Fruit fly (Drosophila melanogaster) whole organism, embryonic: ENCODE data around the gene Obp73a.

ENCODE experiments used
- Bdp1 ChIP-seq: fragments of 200-800 bp; sonication (Bioruptor generic); optimal IDR thresholded peaks from 3 replicates; lab custom pipeline; 2016; ENCODE audit warnings: missing biosample characterization, missing genetic modification characterization
- Blimp-1 ChIP-seq: fragments of 200-800 bp; sonication (Bioruptor generic); optimal IDR thresholded peaks from 3 replicates; lab custom pipeline; 2018; ENCODE audit warnings: missing biosample characterization, missing genetic modification characterization, mild to moderate bottlenecking, moderate library complexity, missing genetic modification reagents
- CG1024 ChIP-seq: fragments of 200-800 bp; sonication (Bioruptor generic); IDR thresholded peaks from 2 replicates; pipeline ENCODE4 v1.3.6; 2022; ENCODE audit warnings: missing biosample characterization, missing genetic modification characterization
- CG10543 ChIP-seq: fragments of 200-800 bp; sonication (Bioruptor generic); optimal IDR thresholded peaks from 3 replicates; lab custom pipeline; 2017; ENCODE audit warnings: missing biosample characterization, mild to moderate bottlenecking, missing genetic modification characterization, moderate library complexity
- CG10959 ChIP-seq: fragments of 200-800 bp; sonication (Bioruptor generic); IDR thresholded peaks from 2 replicates; pipeline ENCODE4 v1.3.6; 2022; ENCODE audit warnings: missing biosample characterization, missing genetic modification characterization
- CG11560 ChIP-seq: fragments of 200-800 bp; sonication (Bioruptor generic); IDR thresholded peaks from 3 replicates; pipeline ENCODE4 v1.3.6; 2022; ENCODE audit warnings: missing biosample characterization, missing genetic modification characterization
- CG12104 ChIP-seq: fragments of 200-800 bp; sonication (Bioruptor generic); optimal IDR thresholded peaks from 3 replicates; lab custom pipeline; 2016; ENCODE audit warnings: missing biosample characterization, missing genetic modification characterization
- CG12236 ChIP-seq: fragments of 200-800 bp; sonication (Bioruptor generic); optimal IDR thresholded peaks from 2 replicates; lab custom pipeline; 2016; ENCODE audit warnings: missing biosample characterization, missing genetic modification characterization
- CG13775 ChIP-seq: fragments of 200-800 bp; sonication (Bioruptor generic); optimal IDR thresholded peaks from 3 replicates; lab custom pipeline; 2017; ENCODE audit warnings: missing biosample characterization, mild to moderate bottlenecking, missing genetic modification characterization
- CG15514 ChIP-seq: fragments of 200-800 bp; sonication (Bioruptor generic); optimal IDR thresholded peaks from 3 replicates; lab custom pipeline; 2017; ENCODE audit warnings: missing biosample characterization, missing genetic modification characterization, mild to moderate bottlenecking, moderate library complexity, missing genetic modification reagents
- CG1792 ChIP-seq: fragments of 200-800 bp; sonication (Bioruptor generic); optimal IDR thresholded peaks from 2 replicates; lab custom pipeline; 2016; ENCODE audit warnings: missing biosample characterization, missing genetic modification characterization
- CG2202 ChIP-seq: fragments of 200-800 bp; sonication (Bioruptor generic); optimal IDR thresholded peaks from 2 replicates; lab custom pipeline; 2018; ENCODE audit warnings: missing biosample characterization, mild to moderate bottlenecking, missing genetic modification characterization
- CG31388 ChIP-seq: fragments of 200-800 bp; sonication (Bioruptor generic); optimal IDR thresholded peaks from 2 replicates; lab custom pipeline; 2016; ENCODE audit warnings: missing biosample characterization, missing genetic modification characterization
- CG4282 ChIP-seq: fragments of 200-800 bp; sonication (Bioruptor generic); optimal IDR thresholded peaks from 2 replicates; lab custom pipeline; 2016; ENCODE audit warnings: missing biosample characterization, missing genetic modification characterization
- CG4328 ChIP-seq: fragments of 200-800 bp; sonication (Bioruptor generic); optimal IDR thresholded peaks from 3 replicates; lab custom pipeline; 2017; ENCODE audit warnings: missing biosample characterization, missing genetic modification reagents, missing genetic modification characterization
- CG4360 ChIP-seq: fragments of 200-800 bp; sonication (Bioruptor generic); IDR thresholded peaks from 2 replicates; pipeline ENCODE4 v1.3.6; 2022; ENCODE audit warnings: missing biosample characterization, missing genetic modification characterization
- CG6272 ChIP-seq: fragments of 200-800 bp; sonication (Bioruptor generic); IDR thresholded peaks from 2 replicates; pipeline ENCODE4 v1.3.6; 2022; ENCODE audit warnings: missing biosample characterization, missing genetic modification characterization
- CG6765 ChIP-seq: fragments of 200-800 bp; sonication (Bioruptor generic); optimal IDR thresholded peaks from 3 replicates; lab custom pipeline; 2017; ENCODE audit warnings: missing biosample characterization, mild to moderate bottlenecking, missing genetic modification characterization
- CG7963 ChIP-seq: fragments of 200-800 bp; sonication (Bioruptor generic); IDR thresholded peaks from 3 replicates; pipeline ENCODE4 v1.3.6; 2022; ENCODE audit warnings: missing biosample characterization, missing genetic modification characterization; ENCODE audit not compliant: partially characterized antibody
- CG8281 ChIP-seq: fragments of 200-800 bp; sonication (Bioruptor generic); optimal IDR thresholded peaks from 2 replicates; lab custom pipeline; 2018; ENCODE audit warnings: missing biosample characterization, mild to moderate bottlenecking, missing genetic modification characterization, moderate library complexity
- CG8388 ChIP-seq: fragments of 200-800 bp; sonication (Bioruptor generic); optimal IDR thresholded peaks from 2 replicates; lab custom pipeline; 2019; ENCODE audit warnings: missing biosample characterization, mild to moderate bottlenecking, missing genetic modification characterization, moderate library complexity
- CG9932 ChIP-seq: fragments of 200-800 bp; sonication (Bioruptor generic); IDR thresholded peaks from 2 replicates; pipeline ENCODE4 v1.3.6; 2022; ENCODE audit warnings: missing biosample characterization, missing genetic modification characterization
- CrebB ChIP-seq: fragments of 200-800 bp; sonication (Bioruptor generic); optimal IDR thresholded peaks from 3 replicates; lab custom pipeline; 2018; ENCODE audit warnings: missing biosample characterization, mild to moderate bottlenecking, missing genetic modification characterization
- HLHmδ ChIP-seq: fragments of 200-800 bp; sonication (Bioruptor generic); optimal IDR thresholded peaks from 2 replicates; lab custom pipeline; 2018; ENCODE audit warnings: missing biosample characterization, mild to moderate bottlenecking, missing genetic modification characterization, moderate library complexity
- Hey ChIP-seq: fragments of 200-800 bp; sonication (Bioruptor generic); optimal IDR thresholded peaks from 3 replicates; lab custom pipeline; 2018; ENCODE audit warnings: missing biosample characterization, mild to moderate bottlenecking, missing genetic modification characterization
- HmgZ ChIP-seq: fragments of 200-800 bp; sonication (Bioruptor generic); optimal IDR thresholded peaks from 2 replicates; lab custom pipeline; 2018; ENCODE audit warnings: missing biosample characterization, mild to moderate bottlenecking, missing genetic modification characterization
- Hmr ChIP-seq: fragments of 200-800 bp; sonication (Bioruptor generic); optimal IDR thresholded peaks from 3 replicates; lab custom pipeline; 2017; ENCODE audit warnings: mild to moderate bottlenecking, missing biosample characterization, missing genetic modification reagents, missing genetic modification characterization
- Hr78 ChIP-seq, 2 experiments: fragments of 200-800 bp in 1 of 2; fragments of >200 bp in 1 of 2; sonication (Bioruptor generic) in 1 of 2; optimal IDR thresholded peaks; 2 replicates each; lab custom pipeline; 2017 to 2019; ENCODE audit warnings: missing biosample characterization in 2 of 2, missing genetic modification characterization in 2 of 2, mild to moderate bottlenecking in 1 of 2, moderate library complexity in 1 of 2
- Lim3 ChIP-seq: fragments of 200-800 bp; sonication (Bioruptor generic); IDR thresholded peaks from 2 replicates; pipeline ENCODE4 v1.3.6; 2022; ENCODE audit warnings: missing biosample characterization, missing genetic modification characterization
- Sox102F ChIP-seq: fragments of 200-800 bp; sonication (Bioruptor generic); optimal IDR thresholded peaks from 2 replicates; lab custom pipeline; 2018; ENCODE audit warnings: missing biosample characterization, mild to moderate bottlenecking, missing genetic modification characterization, moderate library complexity
- Sry-δ ChIP-seq: fragments of 200-800 bp; sonication (Bioruptor generic); optimal IDR thresholded peaks from 2 replicates; lab custom pipeline; 2016; ENCODE audit warnings: missing biosample characterization, missing genetic modification characterization
- cato ChIP-seq: fragments of 200-800 bp; sonication (Bioruptor generic); optimal IDR thresholded peaks from 2 replicates; lab custom pipeline; 2016; ENCODE audit warnings: missing biosample characterization, missing genetic modification characterization, borderline replicate concordance
- chif ChIP-seq, 2 experiments: fragments of 200-800 bp; sonication (Bioruptor generic); optimal IDR thresholded peaks; 3 replicates each; lab custom pipeline; 2016; ENCODE audit warnings: missing biosample characterization in 2 of 2, missing genetic modification characterization in 2 of 2
- dimm ChIP-seq: fragments of 200-800 bp; sonication (Bioruptor generic); IDR thresholded peaks from 2 replicates; pipeline ENCODE4 v1.3.6; 2022; ENCODE audit warnings: missing biosample characterization, missing genetic modification characterization
- emc ChIP-seq: fragments of 200-800 bp; sonication (Bioruptor generic); optimal IDR thresholded peaks from 2 replicates; lab custom pipeline; 2016; ENCODE audit warnings: missing biosample characterization, missing genetic modification characterization
- gcm2 ChIP-seq: fragments of 200-800 bp; sonication (Bioruptor generic); optimal IDR thresholded peaks from 2 replicates; lab custom pipeline; 2016; ENCODE audit warnings: missing biosample characterization, missing genetic modification characterization
- ken ChIP-seq: fragments of 200-800 bp; sonication (Bioruptor generic); IDR thresholded peaks from 3 replicates; pipeline ENCODE4 v1.3.6; 2022; ENCODE audit warnings: missing biosample characterization, missing genetic modification characterization
- kni ChIP-seq: fragments of 200-800 bp; sonication (Bioruptor generic); optimal IDR thresholded peaks from 3 replicates; lab custom pipeline; 2017; ENCODE audit warnings: mild to moderate bottlenecking, missing biosample characterization, missing genetic modification reagents, missing genetic modification characterization
- maf-S ChIP-seq: fragments of 200-800 bp; sonication (Bioruptor generic); optimal IDR thresholded peaks from 2 replicates; lab custom pipeline; 2016; ENCODE audit warnings: missing biosample characterization, missing genetic modification characterization
- oc ChIP-seq: fragments of 200-800 bp; sonication (Bioruptor generic); optimal IDR thresholded peaks from 2 replicates; lab custom pipeline; 2018; ENCODE audit warnings: missing biosample characterization, mild to moderate bottlenecking, missing genetic modification characterization, moderate library complexity
- odd ChIP-seq: fragments of 200-800 bp; sonication (Bioruptor generic); optimal IDR thresholded peaks from 2 replicates; lab custom pipeline; 2017; ENCODE audit warnings: missing biosample characterization, mild to moderate bottlenecking, missing genetic modification characterization
- otp ChIP-seq: fragments of 200-800 bp; sonication (Bioruptor generic); IDR thresholded peaks from 3 replicates; pipeline ENCODE4, ENCODE4 v1.3.6; 2022; ENCODE audit warnings: missing biosample characterization, missing genetic modification characterization
- phol ChIP-seq: fragments of 200-800 bp; sonication (Bioruptor generic); optimal IDR thresholded peaks from 3 replicates; lab custom pipeline; 2018; ENCODE audit warnings: missing biosample characterization, mild to moderate bottlenecking, missing genetic modification characterization, moderate library complexity
- pnt ChIP-seq: fragments of 200-800 bp; sonication (Bioruptor generic); optimal IDR thresholded peaks from 3 replicates; lab custom pipeline; 2016; ENCODE audit warnings: missing biosample characterization, missing genetic modification characterization
- pum ChIP-seq: fragments of 200-800 bp; sonication (Bioruptor generic); optimal IDR thresholded peaks from 2 replicates; lab custom pipeline; 2016; ENCODE audit warnings: missing biosample characterization, missing genetic modification characterization
- sna ChIP-seq: fragments of 200-800 bp; sonication (Bioruptor generic); IDR thresholded peaks from 2 replicates; pipeline ENCODE4 v1.3.6; 2022; ENCODE audit warnings: missing biosample characterization, missing genetic modification characterization; ENCODE audit not compliant: partially characterized antibody
- wor ChIP-seq: fragments of 200-800 bp; sonication (Bioruptor generic); IDR thresholded peaks from 2 replicates; pipeline ENCODE4 v1.3.6; 2022; ENCODE audit warnings: missing biosample characterization, missing genetic modification characterization
- zen ChIP-seq: fragments of 200-800 bp; sonication (Bioruptor generic); optimal IDR thresholded peaks from 3 replicates; lab custom pipeline; 2018; ENCODE audit warnings: missing biosample characterization, mild to moderate bottlenecking, missing genetic modification characterization, moderate library complexity

Obp73a gene

dm6 chr3L:16986062-16987013 is 42.2 kb downstream of the Obp73a start (continued):
- peak; percentile 66 for TF ChIP-seq phol (tag; lab: Kevin White, UChicago)
- TF ChIP-seq maf-S (GFP tag; lab: Kevin White, UChicago), result no peak
- no peak for TF ChIP-seq CG10543 (GFP tag; lab: Kevin White, UChicago)
- no peak for TF ChIP-seq pum
- no peak for TF ChIP-seq CG6765
- no peak for TF ChIP-seq emc
- 0 out of 3 replicates have a peak, but pooled peaks have one; percentile 42 for TF ChIP-seq ken (GFP tag; lab: Robert Waterston, UW)
- TF ChIP-seq CG1792 (GFP tag; lab: Kevin White, UChicago), result no peak
- TF ChIP-seq gcm2 (GFP tag; lab: Kevin White, UChicago), result no peak
- peak; percentile 7 for TF ChIP-seq Sry-δ (GFP tag; lab: Kevin White, UChicago)
- no peak for TF ChIP-seq HLHmδ (GFP tag; lab: Kevin White, UChicago)
- TF ChIP-seq Hmr (GFP tag; lab: Kevin White, UChicago), result peak; percentile 24
- TF ChIP-seq CG4328 (GFP tag; lab: Kevin White, UChicago), result peak; percentile 17
- TF ChIP-seq CG31388 (GFP tag; lab: Kevin White, UChicago), result peak; percentile 13
- no peak for TF ChIP-seq cato (GFP tag; lab: Kevin White, UChicago)
- TF ChIP-seq CG12236, result no peak
- no peak for TF ChIP-seq Bdp1 (GFP tag; lab: Kevin White, UChicago)
- no peak for TF ChIP-seq dimm (GFP tag; lab: Robert Waterston, UW)
- TF ChIP-seq CG1024, result peak; percentile 49; the same call in 1 of the 2 replicates
- no peak for TF ChIP-seq Hr78 (GFP tag; optimal IDR thresholded peaks at IDR 0.05; lab: Kevin White, UChicago)
- TF ChIP-seq kni (GFP tag; lab: Kevin White, UChicago), result no peak
- TF ChIP-seq CrebB, result peak; percentile 6
- no peak for TF ChIP-seq CG15514
- TF ChIP-seq CG6272 (GFP tag; lab: Robert Waterston, UW), result no peak
- no peak; the same call in 2 of the 3 replicates for TF ChIP-seq otp (GFP tag; lab: Robert Waterston, UW)
- TF ChIP-seq pnt (GFP tag; lab: Kevin White, UChicago), result no peak
- TF ChIP-seq Hey (tag; lab: Kevin White, UChicago), result no peak
- no peak for TF ChIP-seq CG7963
- peak; percentile 45; the same call in 1 of the 2 replicates for TF ChIP-seq CG9932 (GFP tag; lab: Robert Waterston, UW)
- no peak for TF ChIP-seq Blimp-1
- TF ChIP-seq zen (tag; lab: Kevin White, UChicago), result no peak
- TF ChIP-seq CG12104 (GFP tag; lab: Kevin White, UChicago), result peak; percentile 68
- peak; percentile 60 for TF ChIP-seq Sox102F (GFP tag; lab: Kevin White, UChicago)
- no peak for TF ChIP-seq CG4282
- no peak for TF ChIP-seq CG4360 (GFP tag; lab: Robert Waterston, UW)
- peak; percentile 24 for TF ChIP-seq CG8281 (tag; lab: Kevin White, UChicago)
- TF ChIP-seq oc (tag; lab: Kevin White, UChicago), result no peak
- peak; percentile 41 for TF ChIP-seq CG8388 (GFP tag; lab: Kevin White, UChicago)
- TF ChIP-seq CG13775 (GFP tag; lab: Kevin White, UChicago), result peak; percentile 52
- no peak for TF ChIP-seq wor (GFP tag; lab: Robert Waterston, UW)
- TF ChIP-seq CG2202, result no peak
- TF ChIP-seq odd (GFP tag; lab: Kevin White, UChicago), result peak; percentile 65
- peak; percentile 7 for TF ChIP-seq HmgZ (tag; lab: Kevin White, UChicago)
- TF ChIP-seq chif (GFP tag; optimal IDR thresholded peaks at IDR 0.05; lab: Kevin White, UChicago), result peak in 1 of 2 experiments; percentile 39
- TF ChIP-seq Lim3 (GFP tag; lab: Robert Waterston, UW), result no peak
- no peak for TF ChIP-seq CG11560
- TF ChIP-seq CG10959, result no peak
- TF ChIP-seq sna (GFP tag; lab: Robert Waterston, UW), result no peak
